Fruit fly (Drosophila melanogaster): ENCODE results near the gene sds22.

sds22 gene

DNA sequence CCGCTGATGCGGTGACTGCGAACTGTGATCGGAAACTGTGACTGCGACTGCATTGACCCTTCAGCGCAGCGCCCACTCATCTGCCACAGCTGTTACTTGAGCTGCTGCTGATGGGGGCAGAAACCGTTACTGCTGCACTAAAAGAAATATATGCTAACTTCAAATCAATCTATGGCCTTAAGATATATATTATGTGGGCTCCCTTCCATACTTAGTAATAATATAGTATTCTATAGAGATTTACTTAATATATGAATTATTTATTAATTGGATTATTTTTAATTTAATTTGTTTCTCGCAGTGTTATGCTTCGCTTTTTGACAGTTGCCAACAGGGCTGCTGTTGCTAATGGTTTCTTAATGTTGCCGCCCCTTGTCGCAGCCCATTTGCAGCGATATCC lies 12.3 kb upstream of the sds22 start (continued):
- TF ChIP-seq nmo (GFP tag; optimal IDR thresholded peaks at IDR 0.05) (peak; percentile 23), Deaf1 (tag; optimal IDR thresholded peaks at IDR 0.05) (no peak), luna (GFP tag; optimal IDR thresholded peaks at IDR 0.05) (no peak), CG7963 (GFP tag; IDR thresholded peaks at IDR 0.05; ENCODE audit: partially characterized antibody) (no peak), Hr3 (GFP tag; optimal IDR thresholded peaks at IDR 0.05) (no peak), Poxn (GFP tag; IDR thresholded peaks at IDR 0.05) (no peak), CG12219 (GFP tag; optimal IDR thresholded peaks at IDR 0.05) (no peak), CG10565 (GFP tag; optimal IDR thresholded peaks at IDR 0.05) (no peak), CG6854 (GFP tag; optimal IDR thresholded peaks at IDR 0.05) (no peak), CG4424 (GFP tag; optimal IDR thresholded peaks at IDR 0.05) (no peak), Dip2 (GFP tag; IDR thresholded peaks at IDR 0.05) (no peak), CG13296 (GFP tag; optimal IDR thresholded peaks at IDR 0.05) (no peak), eyg (GFP tag; optimal IDR thresholded peaks at IDR 0.05) (no peak), CG1832 (GFP tag; optimal IDR thresholded peaks at IDR 0.05) (no peak), Hr78 (GFP tag; optimal IDR thresholded peaks at IDR 0.05) (no peak), Gug (GFP tag; IDR thresholded peaks at IDR 0.05) (no peak), zfh2 (GFP tag; optimal IDR thresholded peaks at IDR 0.05) (no peak), MBD-R2 (GFP tag; IDR thresholded peaks at IDR 0.05) (no peak), row (GFP tag; IDR thresholded peaks at IDR 0.05) (peak; percentile 44; the same call in 1 of the 3 replicates), danr (GFP tag; IDR thresholded peaks at IDR 0.05) (no peak), ham (GFP tag; IDR thresholded peaks at IDR 0.05) (no peak), CG17385 (GFP tag; optimal IDR thresholded peaks at IDR 0.05) (no peak), nerfin-2 (GFP tag; IDR thresholded peaks at IDR 0.05; ENCODE audit: partially characterized antibody) (no peak), D (optimal IDR thresholded peaks at IDR 0.05) (no peak), D (GFP tag; optimal IDR thresholded peaks at IDR 0.05) (no peak), CG6689 (GFP tag; IDR thresholded peaks at IDR 0.05) (peak; percentile 36), en (GFP tag; optimal IDR thresholded peaks at IDR 0.05) (no peak), CG4854 (GFP tag; optimal IDR thresholded peaks at IDR 0.05) (no peak), pum (GFP tag; optimal IDR thresholded peaks at IDR 0.05) (no peak), dmrt99B (tag; optimal IDR thresholded peaks at IDR 0.05) (peak; percentile 37), toy (GFP tag; IDR thresholded peaks at IDR 0.05) (no peak), CG12104 (GFP tag; optimal IDR thresholded peaks at IDR 0.05) (no peak), psq (GFP tag; optimal IDR thresholded peaks at IDR 0.05) (no peak), CG11695 (GFP tag; IDR thresholded peaks at IDR 0.05) (no peak), CG2120 (GFP tag; optimal IDR thresholded peaks at IDR 0.05) (no peak), Tbp (GFP tag; optimal IDR thresholded peaks at IDR 0.05) (no peak), CG6654 (GFP tag; optimal IDR thresholded peaks at IDR 0.05) (no peak), Neu2 (GFP tag; optimal IDR thresholded peaks at IDR 0.05; ENCODE audit: borderline replicate concordance) (no peak), z (GFP tag; IDR thresholded peaks at IDR 0.05) (no peak), CG10462 (GFP tag; optimal IDR thresholded peaks at IDR 0.05) (no peak), CG11560 (tag; IDR thresholded peaks at IDR 0.05) (0 out of 3 replicates have a peak, but pooled peaks have one; percentile 5), NfI (GFP tag; optimal IDR thresholded peaks at IDR 0.05) (no peak), NC2β (GFP tag; optimal IDR thresholded peaks at IDR 0.05) (no peak), croc (GFP tag; conservative IDR thresholded peaks at IDR 0.05) (no peak), grau (tag; optimal IDR thresholded peaks at IDR 0.05) (no peak), scrt (GFP tag; optimal IDR thresholded peaks at IDR 0.05) (no peak), Mes4 (GFP tag; optimal IDR thresholded peaks at IDR 0.05) (no peak), phol (tag; optimal IDR thresholded peaks at IDR 0.05) (peak; percentile 26), CG13775 (GFP tag; optimal IDR thresholded peaks at IDR 0.05) (no peak), CG17359 (tag; optimal IDR thresholded peaks at IDR 0.05) (no peak), Xbp1 (GFP tag; optimal IDR thresholded peaks at IDR 0.05) (no peak), klu (GFP tag; IDR thresholded peaks at IDR 0.05) (no peak), CG17912 (GFP tag; optimal IDR thresholded peaks at IDR 0.05) (no peak)

Measured in whole organism, embryonic.